Fruit fly (Drosophila melanogaster) whole organism: ENCODE data around the gene CG13042.

Experiments
- CG8478 ChIP-seq: fragments of >200 bp; optimal IDR thresholded peaks from 2 replicates; lab custom pipeline; 2018; ENCODE audit warnings: inconsistent platforms
- Dll ChIP-seq: fragments of >200 bp; optimal IDR thresholded peaks from 2 replicates; lab custom pipeline; 2017
- pan ChIP-seq: fragments of >200 bp; optimal IDR thresholded peaks from 2 replicates; lab custom pipeline; 2017
- usp ChIP-seq: fragments of >200 bp; optimal IDR thresholded peaks from 2 replicates; lab custom pipeline; 2017; ENCODE audit warnings: missing biosample characterization, missing genetic modification characterization, mixed read lengths

dm6 chr3L:16301153-16301552 lies 7.1 kb downstream of the CG13042 start, which contains the start of gene CG4982:
- TF ChIP-seq CG8478 (lab: Kevin White, UChicago): no peak
- no peak for TF ChIP-seq pan (lab: Kevin White, UChicago)
- TF ChIP-seq Dll: no peak
- TF ChIP-seq usp (GFP tag; lab: Kevin White, UChicago): no peak
